Worm (Caenorhabditis elegans): ENCODE results near the gene ZK546.5.

Gene ZK546.5

DNA sequence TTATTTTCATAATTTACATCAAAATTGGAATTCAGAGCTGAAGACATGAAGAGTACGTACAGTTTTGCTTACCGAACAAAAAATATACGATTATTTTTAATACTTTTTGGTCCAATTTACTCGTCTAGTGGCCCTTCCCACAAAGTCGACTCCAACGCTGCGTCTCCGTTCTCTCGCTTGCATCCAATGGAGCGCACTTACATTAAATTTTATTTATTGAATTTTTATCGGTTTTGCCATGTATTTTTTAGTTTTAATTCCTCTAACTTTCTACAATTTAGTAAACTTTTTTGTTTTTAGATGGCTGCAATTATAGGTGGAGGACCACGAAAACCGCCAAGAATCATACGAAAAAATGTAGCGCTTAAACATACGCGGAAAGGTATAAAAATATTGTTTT lies at the start of gene ZK546.5:
ZK546.5 (plus strand) TSS at position 301 of the 400 bp plus-strand sequence.
- no peak for TF ChIP-seq spr-3 (GFP tag; optimal IDR thresholded peaks at IDR 0.05)
- no peak for TF ChIP-seq ceh-62 (tag; optimal IDR thresholded peaks at IDR 0.05)
- peak; percentile 60 for TF ChIP-seq lin-38 (GFP tag; IDR thresholded peaks at IDR 0.05)
- TF ChIP-seq dmd-8 (GFP tag; IDR thresholded peaks at IDR 0.05): no peak
- peak; percentile 24 for TF ChIP-seq aha-1 (tag)
- TF ChIP-seq Y48G9A.11 (GFP tag; IDR thresholded peaks at IDR 0.05): no peak

DNA sequence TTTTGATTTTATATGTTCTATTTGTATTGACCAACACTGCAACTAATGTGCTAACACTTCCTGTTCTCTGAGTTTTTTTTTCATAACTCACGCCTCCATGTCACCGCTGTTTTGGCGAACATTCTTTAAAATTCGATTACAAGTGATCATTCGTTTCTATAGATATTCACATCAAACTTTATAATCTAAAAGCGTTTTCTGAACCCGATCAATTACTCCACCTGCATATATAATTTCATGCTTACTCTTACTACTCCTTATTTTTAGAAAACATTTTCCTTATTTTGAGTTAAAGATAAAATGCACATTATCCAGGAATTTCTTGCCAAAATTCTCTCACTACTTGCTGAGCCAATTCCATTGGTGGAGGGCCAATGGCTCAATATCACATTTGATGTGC lies 49.6 kb upstream of the ZK546.5 start, which contains the start of gene R05F9.7:
R05F9.7 (plus strand) TSS at position 301 of the 400 bp plus-strand sequence.
- no peak for TF ChIP-seq snpc-4 (tag; optimal IDR thresholded peaks at IDR 0.05)
- TF ChIP-seq pha-4 (GFP tag; IDR thresholded peaks at IDR 0.05): no peak
- no peak for TF ChIP-seq pha-4 (tag; optimal IDR thresholded peaks at IDR 0.05)
- no peak for TF ChIP-seq ama-1 (optimal IDR thresholded peaks at IDR 0.05)
- no peak for TF ChIP-seq nhr-102 (tag; optimal IDR thresholded peaks at IDR 0.05)
- no peak for TF ChIP-seq daf-19 (GFP tag; conservative IDR thresholded peaks at IDR 0.05)
- TF ChIP-seq daf-16 (GFP tag; optimal IDR thresholded peaks at IDR 0.05): no peak
- no peak for TF ChIP-seq daf-16 (tag; optimal IDR thresholded peaks at IDR 0.05)

DNA sequence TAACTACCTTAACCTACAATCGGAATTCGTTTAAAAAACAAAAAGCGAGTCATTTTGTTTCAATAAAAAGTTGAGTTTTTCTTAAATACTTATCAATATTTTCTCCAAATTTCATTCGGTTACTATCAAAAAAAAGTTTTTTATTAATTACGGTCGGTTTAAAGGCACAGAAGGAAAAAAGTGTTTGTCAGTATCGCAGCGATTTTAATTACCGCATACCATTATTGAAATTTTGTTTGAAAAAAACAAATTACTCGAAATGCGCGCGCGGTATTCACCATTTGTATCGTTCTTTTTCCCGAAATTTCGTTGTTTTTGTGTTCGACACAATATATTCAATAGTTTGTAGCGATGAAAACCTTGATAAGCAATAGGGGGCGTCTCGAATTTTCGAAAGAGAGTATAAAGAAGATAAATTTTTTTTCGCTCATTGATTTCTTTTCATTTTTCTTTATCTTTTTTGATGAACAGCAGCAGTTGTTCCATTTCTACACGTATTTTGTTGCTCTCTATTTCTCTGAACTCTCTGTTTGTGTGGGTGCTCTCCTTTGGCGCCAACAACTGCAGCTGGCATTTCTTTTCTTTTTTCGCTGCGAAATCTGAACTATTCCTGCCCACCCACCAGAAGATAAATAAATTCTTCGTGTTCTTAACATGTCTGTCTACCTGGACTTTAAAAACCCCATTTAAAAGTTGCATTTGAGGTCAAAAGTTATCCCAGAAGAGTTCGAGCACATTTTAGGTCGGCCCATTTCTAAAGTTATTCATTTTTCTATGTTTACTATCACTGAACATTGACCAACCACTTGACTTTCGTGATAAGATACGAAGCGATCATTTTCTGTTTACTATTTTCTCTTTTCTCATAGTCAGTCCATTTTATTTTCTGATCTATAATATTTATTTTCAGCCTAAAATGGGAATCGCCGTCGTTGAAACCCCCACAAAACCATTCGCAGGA lies 46.8 kb upstream of the ZK546.5 start, which contains the start of gene pgm-1:
pgm-1 (plus strand) TSS at position 911 of the 961 bp plus-strand sequence.
- TF ChIP-seq hif-1 (tag; optimal IDR thresholded peaks at IDR 0.05): peak in 1 of 2 experiments; percentile 72
- TF ChIP-seq hmg-1.1 (GFP tag; IDR thresholded peaks at IDR 0.05): peak; percentile 57; the same call in 1 of the 2 replicates
- TF ChIP-seq mep-1 (tag; optimal IDR thresholded peaks at IDR 0.05): peak; percentile 9
- peak in 1 of 2 experiments; percentile 64 for TF ChIP-seq daf-16 (GFP tag; optimal IDR thresholded peaks at IDR 0.05)
- TF ChIP-seq daf-16 (tag; optimal IDR thresholded peaks at IDR 0.05): peak; percentile 43
- peak; percentile 4 for TF ChIP-seq dve-1 (tag; optimal IDR thresholded peaks at IDR 0.05; ENCODE audit: insufficient read depth)
- TF ChIP-seq pha-4 (GFP tag; IDR thresholded peaks at IDR 0.05): 0 out of 2 replicates have a peak, but pooled peaks have one; percentile 11
- no peak for TF ChIP-seq pha-4 (tag; optimal IDR thresholded peaks at IDR 0.05)
- TF ChIP-seq hlh-11 (tag; optimal IDR thresholded peaks at IDR 0.05): peak; percentile 72
- peak; percentile 56 for TF ChIP-seq ama-1 (optimal IDR thresholded peaks at IDR 0.05)
- no peak for TF ChIP-seq nhr-6 (tag; optimal IDR thresholded peaks at IDR 0.05)
- TF ChIP-seq nhr-11 (tag; optimal IDR thresholded peaks at IDR 0.05): peak; percentile 61
- TF ChIP-seq tra-1 (GFP tag; IDR thresholded peaks at IDR 0.05): 0 out of 2 replicates have a peak, but pooled peaks have one; percentile 29
- no peak for TF ChIP-seq ZK546.5 (tag; optimal IDR thresholded peaks at IDR 0.05)
- TF ChIP-seq lin-13 (GFP tag; optimal IDR thresholded peaks at IDR 0.05): no peak
- peak in 1 of 2 experiments; percentile 44 for TF ChIP-seq lsy-2 (tag; optimal IDR thresholded peaks at IDR 0.05)
- 0 out of 2 replicates have a peak, but pooled peaks have one; percentile 14 for TF ChIP-seq ceh-20 (GFP tag; IDR thresholded peaks at IDR 0.05)
- peak; percentile 97 for TF ChIP-seq nhr-28 (tag; optimal IDR thresholded peaks at IDR 0.05)
- TF ChIP-seq unc-130 (GFP tag; optimal IDR thresholded peaks at IDR 0.05): no peak
- TF ChIP-seq nhr-77 (tag; optimal IDR thresholded peaks at IDR 0.05): no peak

DNA sequence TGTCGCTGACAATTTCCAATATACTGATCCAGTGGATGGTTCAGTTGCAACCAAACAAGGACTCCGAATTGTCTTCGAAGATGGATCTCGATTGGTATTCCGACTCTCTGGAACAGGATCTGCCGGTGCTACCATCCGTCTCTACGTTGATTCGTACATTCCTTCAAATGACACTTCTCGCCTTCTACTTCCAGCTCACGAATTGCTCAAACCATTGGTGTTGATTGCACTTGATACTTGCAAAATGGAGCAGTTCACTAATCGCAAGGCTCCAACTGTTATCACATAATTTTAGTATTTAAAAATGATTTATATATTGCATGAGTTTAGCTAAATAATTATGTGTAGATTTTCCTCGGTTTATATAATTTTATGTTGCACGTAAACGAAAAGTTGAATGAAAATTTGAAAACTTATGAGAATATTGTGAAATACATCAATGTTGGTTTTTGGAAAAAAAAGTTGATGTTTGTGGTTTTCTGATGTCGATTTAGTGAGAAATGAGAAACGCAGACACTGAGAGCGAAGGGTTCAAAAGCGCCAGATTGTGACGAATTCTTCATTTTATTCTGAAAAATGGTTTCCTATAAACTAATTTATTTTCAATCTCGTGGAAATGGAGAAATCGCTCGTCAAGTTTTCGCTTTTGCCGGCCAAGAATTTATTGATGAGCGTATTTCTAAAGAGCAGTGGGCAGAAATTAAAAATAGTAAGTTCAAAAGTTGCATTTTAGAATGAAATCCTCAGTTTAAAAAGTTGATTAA lies 44.4 kb upstream of the ZK546.5 start, which contains the start of gene gst-9:
gst-9 (plus strand) TSS at position 574 of the 764 bp plus-strand sequence.
- TF ChIP-seq F26F4.8 (GFP tag; conservative IDR thresholded peaks at IDR 0.05) (no peak), dmd-8 (GFP tag; IDR thresholded peaks at IDR 0.05) (0 out of 2 replicates have a peak, but pooled peaks have one; percentile 4), spr-3 (GFP tag; optimal IDR thresholded peaks at IDR 0.05) (peak; percentile 25), ceh-28 (tag; optimal IDR thresholded peaks at IDR 0.05) (no peak), nhr-102 (tag; optimal IDR thresholded peaks at IDR 0.05) (peak; percentile 51), T26A8.4 (GFP tag; IDR thresholded peaks at IDR 0.05) (peak; percentile 48; the same call in 1 of the 2 replicates), lin-38 (GFP tag; IDR thresholded peaks at IDR 0.05) (peak; percentile 48), zfp-3 (GFP tag; conservative IDR thresholded peaks at IDR 0.05) (peak; percentile 92), dmd-9 (GFP tag; IDR thresholded peaks at IDR 0.05) (no peak), aha-1 (tag) (peak; percentile 65), nhr-237 (tag; optimal IDR thresholded peaks at IDR 0.05) (no peak), hlh-30 (tag; optimal IDR thresholded peaks at IDR 0.05; ENCODE audit: insufficient read depth) (peak; percentile 10), pha-4 (GFP tag; IDR thresholded peaks at IDR 0.05) (0 out of 2 replicates have a peak, but pooled peaks have one; percentile 52), pha-4 (tag; optimal IDR thresholded peaks at IDR 0.05) (no peak), egl-43 (GFP tag; IDR thresholded peaks at IDR 0.05) (0 out of 2 replicates have a peak, but pooled peaks have one; percentile 59), daf-16 (GFP tag; optimal IDR thresholded peaks at IDR 0.05) (no peak), daf-16 (tag; optimal IDR thresholded peaks at IDR 0.05) (peak; percentile 59), zip-11 (GFP tag; IDR thresholded peaks at IDR 0.05) (no peak), mxl-2 (GFP tag; conservative IDR thresholded peaks at IDR 0.05) (0 out of 2 replicates have a peak, but pooled peaks have one; percentile 28), lin-15B (tag; optimal IDR thresholded peaks at IDR 0.05) (no peak)

Measured in whole organism, L4 larva.